Fruit fly (Drosophila melanogaster) whole organism, embryonic: Measurements from ENCODE around the gene CG13667.

Experiments used
- Ada2b ChIP-seq: fragments of 200-800 bp; sonication (Bioruptor generic); IDR thresholded peaks from 2 replicates; pipeline ENCODE4 v1.3.6; 2022; ENCODE audit warnings: missing biosample characterization, missing genetic modification characterization
- Atf3 ChIP-seq: fragments of 200-800 bp; sonication (Bioruptor generic); optimal IDR thresholded peaks from 3 replicates; lab custom pipeline; 2016; ENCODE audit warnings: missing biosample characterization, missing genetic modification characterization
- B-H1 ChIP-seq: fragments of 200-800 bp; sonication (Bioruptor generic); IDR thresholded peaks from 3 replicates; pipeline ENCODE4 v1.3.6; 2022; ENCODE audit warnings: missing biosample characterization, missing genetic modification characterization
- Bteb2 ChIP-seq: fragments of 200-800 bp; sonication (Bioruptor generic); optimal IDR thresholded peaks from 2 replicates; lab custom pipeline; 2016; ENCODE audit warnings: missing biosample characterization, missing genetic modification characterization
- CG10565 ChIP-seq: fragments of 200-800 bp; sonication (Bioruptor generic); optimal IDR thresholded peaks from 3 replicates; lab custom pipeline; 2016; ENCODE audit warnings: missing biosample characterization, mild to moderate bottlenecking, missing genetic modification characterization
- CG11093 ChIP-seq: fragments of 200-800 bp; sonication (Bioruptor generic); IDR thresholded peaks from 3 replicates; pipeline ENCODE4 v1.3.6; 2022; ENCODE audit warnings: missing biosample characterization, missing genetic modification characterization
- CG1233 ChIP-seq: fragments of 200-800 bp; sonication (Bioruptor generic); optimal IDR thresholded peaks from 4 replicates; lab custom pipeline; 2018; ENCODE audit warnings: missing biosample characterization, mild to moderate bottlenecking, missing genetic modification characterization
- CG12769 ChIP-seq: fragments of 200-800 bp; sonication (Bioruptor generic); optimal IDR thresholded peaks from 2 replicates; lab custom pipeline; 2019; ENCODE audit warnings: missing biosample characterization, mild to moderate bottlenecking, missing genetic modification characterization, moderate library complexity
- CG15696 ChIP-seq: fragments of 200-800 bp; sonication (Bioruptor generic); optimal IDR thresholded peaks from 2 replicates; lab custom pipeline; 2019; ENCODE audit warnings: missing biosample characterization, mild to moderate bottlenecking, missing genetic modification characterization, moderate library complexity
- CG2889 ChIP-seq: fragments of 200-800 bp; sonication (Bioruptor generic); IDR thresholded peaks from 3 replicates; pipeline ENCODE4 v1.3.6; 2022; ENCODE audit warnings: missing biosample characterization, missing genetic modification characterization
- CG3065 ChIP-seq: fragments of 200-800 bp; sonication (Bioruptor generic); optimal IDR thresholded peaks from 2 replicates; lab custom pipeline; 2016; ENCODE audit warnings: missing biosample characterization, missing genetic modification characterization
- CG3281 ChIP-seq: fragments of 200-800 bp; sonication (Bioruptor generic); optimal IDR thresholded peaks from 3 replicates; lab custom pipeline; 2017; ENCODE audit warnings: missing biosample characterization, mild to moderate bottlenecking, missing genetic modification characterization
- CG4328 ChIP-seq: fragments of 200-800 bp; sonication (Bioruptor generic); optimal IDR thresholded peaks from 3 replicates; lab custom pipeline; 2017; ENCODE audit warnings: missing biosample characterization, missing genetic modification reagents, missing genetic modification characterization
- CG5953 ChIP-seq: fragments of 200-800 bp; sonication (Bioruptor generic); IDR thresholded peaks from 2 replicates; pipeline ENCODE4 v1.3.6; 2022; ENCODE audit warnings: missing biosample characterization, missing genetic modification characterization
- CG7357 ChIP-seq: fragments of 200-800 bp; sonication (Bioruptor generic); IDR thresholded peaks from 3 replicates; pipeline ENCODE4 v1.3.6; 2022; ENCODE audit warnings: missing biosample characterization, missing genetic modification characterization
- CG7786 ChIP-seq: fragments of 200-800 bp; sonication (Bioruptor generic); optimal IDR thresholded peaks from 2 replicates; lab custom pipeline; 2016; ENCODE audit warnings: missing biosample characterization, missing genetic modification characterization
- CG8388 ChIP-seq: fragments of 200-800 bp; sonication (Bioruptor generic); optimal IDR thresholded peaks from 2 replicates; lab custom pipeline; 2019; ENCODE audit warnings: missing biosample characterization, mild to moderate bottlenecking, missing genetic modification characterization, moderate library complexity
- E2f2 ChIP-seq: fragments of 200-800 bp; sonication (Bioruptor generic); IDR thresholded peaks from 2 replicates; pipeline ENCODE4 v1.3.6; 2022; ENCODE audit warnings: missing biosample characterization, missing genetic modification characterization
- Fer2 ChIP-seq: fragments of 200-800 bp; sonication (Bioruptor generic); optimal IDR thresholded peaks from 2 replicates; lab custom pipeline; 2018; ENCODE audit warnings: missing biosample characterization, mild to moderate bottlenecking, missing genetic modification characterization, moderate library complexity
- Hey ChIP-seq: fragments of 200-800 bp; sonication (Bioruptor generic); optimal IDR thresholded peaks from 3 replicates; lab custom pipeline; 2018; ENCODE audit warnings: missing biosample characterization, mild to moderate bottlenecking, missing genetic modification characterization
- MESR4 ChIP-seq: fragments of 200-800 bp; sonication (Bioruptor generic); optimal IDR thresholded peaks from 2 replicates; lab custom pipeline; 2018; ENCODE audit warnings: missing biosample characterization, mild to moderate bottlenecking, missing genetic modification characterization, moderate library complexity
- Rfx ChIP-seq: fragments of 200-800 bp; sonication (Bioruptor generic); IDR thresholded peaks from 2 replicates; pipeline ENCODE4 v1.3.6; 2022; ENCODE audit warnings: missing biosample characterization, missing genetic modification characterization
- ac ChIP-seq: fragments of 200-800 bp; sonication (Bioruptor generic); optimal IDR thresholded peaks from 3 replicates; lab custom pipeline; 2017; ENCODE audit warnings: missing biosample characterization, mild to moderate bottlenecking, missing genetic modification characterization
- al ChIP-seq: fragments of 200-800 bp; sonication (Bioruptor generic); IDR thresholded peaks from 2 replicates; pipeline ENCODE4 v1.3.6; 2022; ENCODE audit warnings: missing biosample characterization, missing genetic modification characterization
- ara ChIP-seq: fragments of 200-800 bp; sonication (Bioruptor generic); IDR thresholded peaks from 2 replicates; pipeline ENCODE4 v1.3.6; 2022; ENCODE audit warnings: missing biosample characterization, missing genetic modification characterization
- cas ChIP-seq: fragments of 200-800 bp; sonication (Bioruptor generic); IDR thresholded peaks from 2 replicates; pipeline ENCODE4 v1.3.6; 2022; ENCODE audit warnings: missing biosample characterization, missing genetic modification characterization
- chm ChIP-seq: fragments of 200-800 bp; sonication (Bioruptor generic); IDR thresholded peaks from 2 replicates; pipeline ENCODE4 v1.3.6; 2022; ENCODE audit warnings: missing biosample characterization, missing genetic modification characterization
- dati ChIP-seq: fragments of 200-800 bp; sonication (Bioruptor generic); IDR thresholded peaks from 2 replicates; pipeline ENCODE4 v1.3.6; 2022; ENCODE audit warnings: missing biosample characterization, missing genetic modification characterization
- dmrt11E ChIP-seq: fragments of 200-800 bp; sonication (Bioruptor generic); optimal IDR thresholded peaks from 3 replicates; lab custom pipeline; 2018; ENCODE audit warnings: missing biosample characterization, mild to moderate bottlenecking, missing genetic modification characterization, moderate library complexity
- dpn ChIP-seq, 2 experiments: fragments of 200-800 bp; sonication (Bioruptor generic); optimal IDR thresholded peaks; 3 replicates each; lab custom pipeline; 2016; ENCODE audit warnings: missing biosample characterization in 2 of 2, missing genetic modification characterization in 2 of 2
- hbn ChIP-seq: fragments of 200-800 bp; sonication (Bioruptor generic); IDR thresholded peaks from 2 replicates; pipeline ENCODE4 v1.3.6; 2022; ENCODE audit warnings: missing biosample characterization, missing genetic modification characterization; ENCODE audit not compliant: partially characterized antibody
- kah ChIP-seq: fragments of 200-800 bp; sonication (Bioruptor generic); optimal IDR thresholded peaks from 2 replicates; lab custom pipeline; 2018; ENCODE audit warnings: missing biosample characterization, mild to moderate bottlenecking, missing genetic modification characterization
- kay ChIP-seq: fragments of 200-800 bp; sonication (Bioruptor generic); optimal IDR thresholded peaks from 2 replicates; lab custom pipeline; 2016; ENCODE audit warnings: missing biosample characterization, missing genetic modification characterization
- ken ChIP-seq: fragments of 200-800 bp; sonication (Bioruptor generic); IDR thresholded peaks from 3 replicates; pipeline ENCODE4 v1.3.6; 2022; ENCODE audit warnings: missing biosample characterization, missing genetic modification characterization
- knrl ChIP-seq: fragments of 200-800 bp; sonication (Bioruptor generic); IDR thresholded peaks from 3 replicates; pipeline ENCODE4 v1.3.6; 2022; ENCODE audit warnings: missing biosample characterization, missing genetic modification characterization; ENCODE audit not compliant: partially characterized antibody
- lola ChIP-seq, 3 experiments: fragments of >200 bp in 2 of 3; fragments of 200-800 bp in 1 of 3; sonication (Bioruptor generic) in 1 of 3; optimal IDR thresholded peaks; 2 replicates each; lab custom pipeline; 2017 to 2019; ENCODE audit warnings: missing biosample characterization in 3 of 3, missing genetic modification characterization in 3 of 3, mild to moderate bottlenecking in 1 of 3, moderate library complexity in 1 of 3
- maf-S ChIP-seq: fragments of 200-800 bp; sonication (Bioruptor generic); optimal IDR thresholded peaks from 2 replicates; lab custom pipeline; 2016; ENCODE audit warnings: missing biosample characterization, missing genetic modification characterization
- org-1 ChIP-seq: fragments of 200-800 bp; sonication (Bioruptor generic); optimal IDR thresholded peaks from 2 replicates; lab custom pipeline; 2017; ENCODE audit warnings: missing biosample characterization, missing genetic modification characterization
- pb ChIP-seq: fragments of 200-800 bp; sonication (Bioruptor generic); optimal IDR thresholded peaks from 3 replicates; lab custom pipeline; 2016; ENCODE audit warnings: missing biosample characterization, missing genetic modification characterization
- pho ChIP-seq: fragments of 200-800 bp; sonication (Bioruptor generic); optimal IDR thresholded peaks from 2 replicates; lab custom pipeline; 2016; ENCODE audit warnings: missing biosample characterization, missing genetic modification characterization
- pnt ChIP-seq: fragments of 200-800 bp; sonication (Bioruptor generic); optimal IDR thresholded peaks from 3 replicates; lab custom pipeline; 2016; ENCODE audit warnings: missing biosample characterization, missing genetic modification characterization
- row ChIP-seq: fragments of 200-800 bp; sonication (Bioruptor generic); IDR thresholded peaks from 3 replicates; pipeline ENCODE4 v1.3.6; 2022; ENCODE audit warnings: missing biosample characterization, missing genetic modification characterization
- sisA ChIP-seq: fragments of 200-800 bp; sonication (Bioruptor generic); IDR thresholded peaks from 2 replicates; pipeline ENCODE4 v1.3.6; 2022; ENCODE audit warnings: missing biosample characterization, missing genetic modification characterization
- slbo ChIP-seq: fragments of 200-800 bp; sonication (Bioruptor generic); IDR thresholded peaks from 2 replicates; pipeline ENCODE4 v1.3.6; 2022; ENCODE audit warnings: missing biosample characterization, missing genetic modification characterization
- so ChIP-seq: fragments of 200-800 bp; sonication (Bioruptor generic); IDR thresholded peaks from 3 replicates; pipeline ENCODE4 v1.3.6; 2022; ENCODE audit warnings: missing biosample characterization, missing genetic modification characterization
- sug ChIP-seq: fragments of 200-800 bp; optimal IDR thresholded peaks from 2 replicates; lab custom pipeline; 2019; ENCODE audit warnings: missing biosample characterization, mild to moderate bottlenecking, missing genetic modification characterization, moderate library complexity
- tll ChIP-seq, 2 experiments: fragments of 200-800 bp in 1 of 2; fragments of >200 bp in 1 of 2; sonication (Bioruptor generic) in 1 of 2; optimal IDR thresholded peaks; 2 replicates each; lab custom pipeline; 2017 to 2019; ENCODE audit warnings: missing biosample characterization in 2 of 2, missing genetic modification characterization in 2 of 2, mild to moderate bottlenecking in 1 of 2, moderate library complexity in 1 of 2
- twi ChIP-seq: fragments of 200-800 bp; optimal IDR thresholded peaks from 2 replicates; lab custom pipeline; 2019; ENCODE audit warnings: missing biosample characterization, mild to moderate bottlenecking, missing genetic modification characterization, moderate library complexity
- usp ChIP-seq: fragments of >200 bp; optimal IDR thresholded peaks from 2 replicates; lab custom pipeline; 2017; ENCODE audit warnings: missing biosample characterization, missing genetic modification characterization

The CG13667 gene

DNA sequence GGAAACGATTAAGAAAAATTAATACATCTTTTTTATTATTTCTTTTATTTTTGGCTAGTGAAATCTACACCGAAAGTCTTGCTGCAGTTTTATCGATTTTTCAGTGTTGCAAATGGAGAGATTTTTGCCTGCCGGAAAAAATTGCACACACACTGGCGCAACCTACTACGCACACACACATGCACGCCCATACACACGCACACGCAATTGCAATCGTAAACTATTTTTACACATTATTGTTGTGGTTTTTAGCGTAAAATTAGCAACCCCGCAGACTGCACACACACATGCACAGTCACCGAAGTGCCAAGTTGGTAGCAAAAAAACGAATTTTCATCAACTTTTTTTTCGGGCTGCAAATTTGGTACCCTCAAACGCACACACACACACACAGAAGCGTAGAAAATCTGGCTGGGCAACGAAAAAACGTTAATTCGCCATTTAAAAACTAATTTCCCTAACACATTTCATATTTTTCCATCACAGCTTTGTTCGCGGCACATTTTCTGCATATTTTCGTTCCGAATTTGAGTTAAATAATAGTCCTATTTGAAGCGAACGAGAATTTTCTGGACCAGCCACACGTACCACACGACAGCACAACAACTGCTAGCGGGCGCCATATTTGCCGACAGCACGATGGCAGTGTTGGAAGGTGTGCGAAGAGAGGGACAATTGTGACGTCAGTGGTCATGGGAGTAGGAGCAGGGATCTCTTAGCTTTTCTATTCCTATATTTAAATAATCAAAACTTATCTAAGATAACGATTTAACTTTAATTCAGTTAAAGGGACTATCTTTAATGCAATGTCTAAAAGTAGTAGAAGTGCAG is 36.7 kb downstream of the CG13667 start, which contains the start of gene Unr (continued):
- peak; percentile 74 for TF ChIP-seq CG3281 (GFP tag; lab: Kevin White, UChicago)
- TF ChIP-seq kay, result peak; percentile 56
- no peak for TF ChIP-seq tll (GFP tag; optimal IDR thresholded peaks at IDR 0.05; lab: Kevin White, UChicago)
- peak; percentile 86 for TF ChIP-seq row (GFP tag; lab: Robert Waterston, UW)
- peak; percentile 87 for TF ChIP-seq CG1233
- peak; percentile 79 for TF ChIP-seq B-H1 (GFP tag; lab: Robert Waterston, UW)
- TF ChIP-seq CG10565, result no peak
- TF ChIP-seq chm (GFP tag; lab: Robert Waterston, UW), result peak; percentile 88
- TF ChIP-seq slbo (GFP tag; lab: Robert Waterston, UW), result peak; percentile 89
- TF ChIP-seq MESR4 (GFP tag; lab: Kevin White, UChicago), result peak; percentile 85
- peak; percentile 39 for TF ChIP-seq org-1
- TF ChIP-seq cas, result peak; percentile 61; the same call in 1 of the 2 replicates
- TF ChIP-seq sug (tag; lab: Kevin White, UChicago), result peak; percentile 70
- peak; percentile 31 for TF ChIP-seq dmrt11E (tag; lab: Kevin White, UChicago)
- TF ChIP-seq ara (GFP tag; lab: Robert Waterston, UW), result peak; percentile 62; the same call in 1 of the 2 replicates
- TF ChIP-seq Rfx (GFP tag; lab: Robert Waterston, UW), result peak; percentile 92
- TF ChIP-seq al (GFP tag; lab: Robert Waterston, UW), result peak; percentile 77; the same call in 1 of the 2 replicates
- peak; percentile 75 for TF ChIP-seq CG4328 (GFP tag; lab: Kevin White, UChicago)
- peak; percentile 66 for TF ChIP-seq CG8388 (GFP tag; lab: Kevin White, UChicago)
- peak; percentile 83 to 86 for TF ChIP-seq dpn (GFP tag; optimal IDR thresholded peaks at IDR 0.05; lab: Kevin White, UChicago)
- TF ChIP-seq pnt (GFP tag; lab: Kevin White, UChicago), result peak; percentile 69
- TF ChIP-seq kah, result peak; percentile 20
- peak; percentile 87 for TF ChIP-seq CG7786
- peak; percentile 52 for TF ChIP-seq twi (tag; lab: Kevin White, UChicago)
- TF ChIP-seq CG12769 (tag; lab: Kevin White, UChicago), result peak; percentile 79
- no peak for TF ChIP-seq CG2889
- no peak for TF ChIP-seq knrl
- no peak for TF ChIP-seq Hey (tag; lab: Kevin White, UChicago)
- peak; percentile 76 for TF ChIP-seq CG5953 (GFP tag; lab: Robert Waterston, UW)
- no peak for TF ChIP-seq hbn (GFP tag; lab: Robert Waterston, UW)
- no peak for TF ChIP-seq ac
- TF ChIP-seq so (GFP tag; lab: Robert Waterston, UW), result peak; percentile 68; the same call in 2 of the 3 replicates
- no peak for TF ChIP-seq usp (GFP tag; lab: Kevin White, UChicago)
- peak; percentile 67 for TF ChIP-seq CG15696 (tag; lab: Kevin White, UChicago)
- peak; percentile 74 for TF ChIP-seq Atf3 (GFP tag; lab: Kevin White, UChicago)
- TF ChIP-seq E2f2, result peak; percentile 46; the same call in 1 of the 2 replicates
- TF ChIP-seq lola (GFP tag; optimal IDR thresholded peaks at IDR 0.05; lab: Kevin White, UChicago), result peak in 2 of 3 experiments; percentile 48 to 60
- TF ChIP-seq ken (GFP tag; lab: Robert Waterston, UW), result peak; percentile 86; the same call in 1 of the 3 replicates
- TF ChIP-seq maf-S (GFP tag; lab: Kevin White, UChicago), result peak; percentile 77
- TF ChIP-seq pho (GFP tag; lab: Kevin White, UChicago), result peak; percentile 84
- peak; percentile 53 for TF ChIP-seq pb (GFP tag; lab: Kevin White, UChicago)
- TF ChIP-seq Fer2 (tag; lab: Kevin White, UChicago), result peak; percentile 69
- TF ChIP-seq Bteb2 (GFP tag; lab: Kevin White, UChicago), result peak; percentile 66
- peak; percentile 36 for TF ChIP-seq CG3065 (GFP tag; lab: Kevin White, UChicago)
- TF ChIP-seq Ada2b, result peak; percentile 63
- peak; percentile 45; the same call in 1 of the 3 replicates for TF ChIP-seq CG7357 (GFP tag; lab: Robert Waterston, UW)
- peak; percentile 78 for TF ChIP-seq sisA (GFP tag; lab: Robert Waterston, UW)
- TF ChIP-seq CG11093 (GFP tag; lab: Robert Waterston, UW), result 0 out of 3 replicates have a peak, but pooled peaks have one; percentile 24
- no peak for TF ChIP-seq dati (GFP tag; lab: Robert Waterston, UW)
